Worm (Caenorhabditis elegans) whole organism, L1 larva: ENCODE data around the gene T04F3.3.

Experiments used
- C04F5.9 ChIP-seq: sonication (generic microtip); optimal IDR thresholded peaks from 2 replicates; lab custom pipeline; 2016; ENCODE audit warnings: missing genetic modification characterization, missing compliant biosample characterization
- C34B4.2 ChIP-seq: sonication (generic microtip); optimal IDR thresholded peaks from 2 replicates; lab custom pipeline; 2017; ENCODE audit warnings: mild to moderate bottlenecking, missing genetic modification characterization, missing compliant biosample characterization
- Y116A8C.19 ChIP-seq: sonication (generic microtip); optimal IDR thresholded peaks from 2 replicates; lab custom pipeline; 2016; ENCODE audit warnings: missing compliant biosample characterization, missing genetic modification characterization, borderline replicate concordance
- alr-1 ChIP-seq: fragments of 200-800 bp; sonication (Bioruptor generic); optimal IDR thresholded peaks from 2 replicates; lab custom pipeline; 2018; ENCODE audit warnings: borderline replicate concordance, mild to moderate bottlenecking, missing genetic modification characterization, missing compliant biosample characterization
- aly-2 ChIP-seq: fragments of 150-350 bp; optimal IDR thresholded peaks from 2 replicates; lab custom pipeline; 2014; ENCODE audit warnings: missing biosample characterization, missing genetic modification characterization
- ceh-63 ChIP-seq: fragments of 200-800 bp; sonication (Bioruptor generic); optimal IDR thresholded peaks from 2 replicates; lab custom pipeline; 2018; ENCODE audit warnings: mild to moderate bottlenecking, missing genetic modification characterization, missing compliant biosample characterization
- ceh-8 ChIP-seq: fragments of 200-800 bp; sonication (Bioruptor generic); optimal IDR thresholded peaks from 2 replicates; lab custom pipeline; 2018; ENCODE audit warnings: mild to moderate bottlenecking, missing genetic modification characterization, moderate library complexity, missing compliant biosample characterization
- ceh-88 ChIP-seq: fragments of 200-800 bp; sonication (Bioruptor generic); IDR thresholded peaks from 2 replicates; pipeline ENCODE4 v1.3.6; 2022; ENCODE audit warnings: missing genetic modification characterization, missing compliant biosample characterization
- ceh-90 ChIP-seq: sonication (generic microtip); optimal IDR thresholded peaks from 2 replicates; lab custom pipeline; 2016; ENCODE audit warnings: missing genetic modification characterization, missing compliant biosample characterization
- ces-1 ChIP-seq: fragments of 150-350 bp; optimal IDR thresholded peaks from 2 replicates; lab custom pipeline; 2014; ENCODE audit warnings: missing biosample characterization, missing genetic modification reagents, missing genetic modification characterization
- efl-3 ChIP-seq: fragments of 200-800 bp; sonication (Bioruptor generic); optimal IDR thresholded peaks from 2 replicates; lab custom pipeline; 2018; ENCODE audit warnings: mild to moderate bottlenecking, missing genetic modification characterization, missing compliant biosample characterization
- egl-13 ChIP-seq: sonication (generic microtip); optimal IDR thresholded peaks from 2 replicates; lab custom pipeline; 2016; ENCODE audit warnings: missing genotype, missing genetic modification reagents, missing genetic modification characterization, missing compliant biosample characterization
- egl-27 ChIP-seq, 2 experiments: fragments of 150-350 bp in 1 of 2; sonication (generic microtip); optimal IDR thresholded peaks; 3 replicates each; lab custom pipeline; 2017 to 2018; ENCODE audit warnings: missing biosample characterization in 2 of 2, missing genetic modification characterization in 2 of 2, missing genetic modification reagents in 2 of 2
- elt-2 ChIP-seq: sonication (generic microtip); optimal IDR thresholded peaks from 2 replicates; lab custom pipeline; 2016; ENCODE audit warnings: missing genetic modification characterization, mild to moderate bottlenecking, inconsistent platforms, missing compliant biosample characterization, missing genetic modification reagents
- fkh-8 ChIP-seq: sonication (generic microtip); optimal IDR thresholded peaks from 2 replicates; lab custom pipeline; 2016; ENCODE audit warnings: mild to moderate bottlenecking, missing genetic modification characterization, missing compliant biosample characterization
- hlh-17 ChIP-seq: fragments of 200-800 bp; sonication (Bioruptor generic); optimal IDR thresholded peaks from 2 replicates; lab custom pipeline; 2018; ENCODE audit warnings: missing genetic modification characterization, mild to moderate bottlenecking, missing compliant biosample characterization, moderate library complexity, borderline replicate concordance
- irx-1 ChIP-seq: sonication (generic microtip); optimal IDR thresholded peaks from 2 replicates; lab custom pipeline; 2016; ENCODE audit warnings: missing genetic modification characterization, missing compliant biosample characterization
- isw-1 ChIP-seq: fragments of 200-800 bp; sonication (Bioruptor generic); IDR thresholded peaks from 2 replicates; pipeline ENCODE4 v1.3.6; 2022; ENCODE audit warnings: missing genetic modification characterization, missing compliant biosample characterization
- lin-13 ChIP-seq: fragments of 150-350 bp; optimal IDR thresholded peaks from 2 replicates; lab custom pipeline; 2014; ENCODE audit warnings: missing biosample characterization, missing genetic modification reagents, missing genetic modification characterization
- lin-14 ChIP-seq: fragments of 200-800 bp; sonication (Bioruptor generic); optimal IDR thresholded peaks from 2 replicates; lab custom pipeline; 2018; ENCODE audit warnings: mild to moderate bottlenecking, missing genetic modification characterization, moderate library complexity, missing compliant biosample characterization
- lin-15B ChIP-seq: fragments of 150-350 bp; sonication (generic microtip); optimal IDR thresholded peaks from 3 replicates; lab custom pipeline; 2014; ENCODE audit warnings: missing biosample characterization, missing genetic modification characterization
- lin-35 ChIP-seq, 2 experiments: fragments of 150-350 bp; optimal IDR thresholded peaks; 2 replicates each; lab custom pipeline; 2014; ENCODE audit warnings: missing biosample characterization in 2 of 2, missing genetic modification characterization in 2 of 2, missing genetic modification reagents in 2 of 2
- lir-3 ChIP-seq: sonication (generic microtip); optimal IDR thresholded peaks from 2 replicates; lab custom pipeline; 2016; ENCODE audit warnings: mild to moderate bottlenecking, missing genetic modification characterization, moderate library complexity, missing compliant biosample characterization; ENCODE audit not compliant: poor library complexity
- lsy-2 ChIP-seq, 2 experiments: fragments of 150-350 bp; optimal IDR thresholded peaks; 2 replicates each; lab custom pipeline; 2014; ENCODE audit warnings: missing biosample characterization in 2 of 2, missing genetic modification characterization in 2 of 2
- mef-2 ChIP-seq: fragments of 150-350 bp; optimal IDR thresholded peaks from 2 replicates; lab custom pipeline; 2014; ENCODE audit warnings: missing biosample characterization, missing genetic modification characterization
- mep-1 ChIP-seq: fragments of 150-350 bp; optimal IDR thresholded peaks from 2 replicates; lab custom pipeline; 2014; ENCODE audit warnings: missing biosample characterization, missing genetic modification characterization
- nhr-12 ChIP-seq: sonication (generic microtip); optimal IDR thresholded peaks from 2 replicates; lab custom pipeline; 2017; ENCODE audit warnings: missing biosample characterization, missing genetic modification characterization
- nhr-237 ChIP-seq: fragments of 150-350 bp; optimal IDR thresholded peaks from 2 replicates; lab custom pipeline; 2014; ENCODE audit warnings: missing biosample characterization, missing genetic modification characterization
- nhr-47 ChIP-seq: sonication (generic microtip); optimal IDR thresholded peaks from 2 replicates; lab custom pipeline; 2016; ENCODE audit warnings: mild to moderate bottlenecking, missing genetic modification characterization, moderate library complexity, missing compliant biosample characterization
- nhr-71 ChIP-seq: sonication (generic microtip); optimal IDR thresholded peaks from 2 replicates; lab custom pipeline; 2016; ENCODE audit warnings: mild to moderate bottlenecking, missing genetic modification characterization, moderate library complexity, missing compliant biosample characterization
- nhr-77 ChIP-seq: fragments of 150-350 bp; optimal IDR thresholded peaks from 2 replicates; lab custom pipeline; 2014; ENCODE audit warnings: missing biosample characterization, missing genetic modification characterization
- nhr-85 ChIP-seq: sonication (generic microtip); peaks from one replicate; lab custom pipeline; 2016; ENCODE audit warnings: missing genetic modification characterization, inconsistent platforms, missing compliant biosample characterization
- pag-3 ChIP-seq: sonication (generic microtip); optimal IDR thresholded peaks from 2 replicates; lab custom pipeline; 2017; ENCODE audit warnings: missing genetic modification characterization, mild to moderate bottlenecking, missing compliant biosample characterization, antibody characterized with exemption, borderline replicate concordance; ENCODE audit not compliant: insufficient read depth
- pqm-1 ChIP-seq: sonication (generic microtip); optimal IDR thresholded peaks from 3 replicates; lab custom pipeline; 2017; ENCODE audit warnings: missing biosample characterization, missing genetic modification characterization
- rnt-1 ChIP-seq: sonication (generic microtip); optimal IDR thresholded peaks from 2 replicates; lab custom pipeline; 2016; ENCODE audit warnings: mild to moderate bottlenecking, missing genetic modification characterization, moderate library complexity, missing compliant biosample characterization
- snpc-4 ChIP-seq: fragments of 150-350 bp; optimal IDR thresholded peaks from 2 replicates; lab custom pipeline; 2014; ENCODE audit warnings: missing biosample characterization, missing genetic modification characterization
- sox-4 ChIP-seq: sonication (generic microtip); optimal IDR thresholded peaks from 2 replicates; lab custom pipeline; 2016; ENCODE audit warnings: missing genetic modification characterization, missing compliant biosample characterization
- sup-37 ChIP-seq: fragments of 200-800 bp; sonication (Bioruptor generic); optimal IDR thresholded peaks from 2 replicates; lab custom pipeline; 2018; ENCODE audit warnings: mild to moderate bottlenecking, missing genetic modification characterization, missing compliant biosample characterization
- tbx-2 ChIP-seq: sonication (generic microtip); optimal IDR thresholded peaks from 2 replicates; lab custom pipeline; 2016; ENCODE audit warnings: missing genetic modification characterization, missing compliant biosample characterization
- tlp-1 ChIP-seq: fragments of 150-350 bp; optimal IDR thresholded peaks from 2 replicates; lab custom pipeline; 2014; ENCODE audit warnings: missing biosample characterization, missing genetic modification characterization
- unc-130 ChIP-seq: fragments of 150-350 bp; optimal IDR thresholded peaks from 2 replicates; lab custom pipeline; 2017; ENCODE audit warnings: missing biosample characterization, missing genetic modification characterization, inconsistent platforms
- unc-30 ChIP-seq: sonication (generic microtip); optimal IDR thresholded peaks from 2 replicates; lab custom pipeline; 2017; ENCODE audit warnings: missing biosample characterization, missing genetic modification characterization
- unc-62 ChIP-seq: fragments of 150-350 bp; optimal IDR thresholded peaks from 2 replicates; lab custom pipeline; 2014; ENCODE audit warnings: missing biosample characterization, missing genetic modification reagents, missing genetic modification characterization
- unc-86 ChIP-seq: sonication (generic microtip); optimal IDR thresholded peaks from 2 replicates; lab custom pipeline; 2016; ENCODE audit warnings: missing genetic modification characterization, missing compliant biosample characterization
- unc-98 ChIP-seq: fragments of 200-800 bp; sonication (Bioruptor generic); IDR thresholded peaks from 2 replicates; pipeline ENCODE4 v1.3.6; 2022; ENCODE audit warnings: missing genetic modification characterization, missing compliant biosample characterization
- xbp-1 ChIP-seq: sonication (generic microtip); optimal IDR thresholded peaks from 2 replicates; lab custom pipeline; 2016; ENCODE audit warnings: missing genetic modification characterization, missing compliant biosample characterization
- zip-4 ChIP-seq: fragments of 200-800 bp; sonication (Bioruptor generic); optimal IDR thresholded peaks from 2 replicates; lab custom pipeline; 2018; ENCODE audit warnings: mild to moderate bottlenecking, missing genetic modification characterization, moderate library complexity, missing compliant biosample characterization
- ztf-11 ChIP-seq, 2 experiments: sonication (generic microtip); optimal IDR thresholded peaks; 2 replicates each; lab custom pipeline; 2016 to 2017; ENCODE audit warnings: missing genetic modification characterization in 2 of 2, missing biosample characterization in 1 of 2, missing compliant biosample characterization in 1 of 2

Gene T04F3.3

ce11 chrV:11801076-11801849, 42.5 kb downstream of the T04F3.3 start (continued):
- no peak for TF ChIP-seq unc-98 (GFP tag; lab: Robert Waterston, UW)
- no peak for TF ChIP-seq nhr-12
- TF ChIP-seq mep-1 (tag; lab: Kevin White, UChicago): no peak
- TF ChIP-seq tlp-1 (tag; lab: Kevin White, UChicago): no peak
- no peak for TF ChIP-seq sup-37 (GFP tag; lab: Kevin White, UChicago)
- TF ChIP-seq ceh-90 (tag; lab: Kevin White, UChicago): no peak
- TF ChIP-seq zip-4 (GFP tag; lab: Kevin White, UChicago): no peak
- no peak for TF ChIP-seq irx-1 (tag; lab: Kevin White, UChicago)
- TF ChIP-seq, all 84 proteins: peak for 16

- TF ChIP-seq aly-2 (tag; lab: Kevin White, UChicago) (no peak), unc-30 (no peak), nhr-85 (tag; lab: Kevin White, UChicago) (peak; percentile 99), sox-4 (no peak), C34B4.2 (tag; lab: Kevin White, UChicago) (no peak), sup-37 (GFP tag; lab: Kevin White, UChicago) (no peak), C04F5.9 (tag; lab: Kevin White, UChicago) (no peak), nhr-237 (no peak), rnt-1 (tag; lab: Kevin White, UChicago) (no peak), alr-1 (tag; lab: Kevin White, UChicago) (no peak), lin-15B (tag; lab: Kevin White, UChicago) (no peak), hlh-17 (no peak), Y116A8C.19 (tag; lab: Kevin White, UChicago) (no peak), egl-13 (tag; lab: Kevin White, UChicago) (no peak), irx-1 (tag; lab: Kevin White, UChicago) (no peak), nhr-71 (tag; lab: Kevin White, UChicago) (peak; percentile 91), unc-130 (tag; lab: Kevin White, UChicago) (peak; percentile 86), ces-1 (GFP tag; lab: Kevin White, UChicago) (no peak), mef-2 (no peak), fkh-8 (tag; lab: Kevin White, UChicago) (no peak), isw-1 (GFP tag; lab: Robert Waterston, UW) (no peak), ceh-88 (GFP tag; lab: Robert Waterston, UW) (no peak), pqm-1 (no peak), snpc-4 (no peak), egl-27 (tag; optimal IDR thresholded peaks at IDR 0.05; lab: Kevin White, UChicago) (peak in 1 of 2 experiments; percentile 60), lin-14 (GFP tag; lab: Kevin White, UChicago) (peak; percentile 89), lin-13 (GFP tag; lab: Kevin White, UChicago) (peak; percentile 11), nhr-77 (tag; lab: Kevin White, UChicago) (peak; percentile 45), efl-3 (GFP tag; lab: Kevin White, UChicago) (no peak), ceh-8 (GFP tag; lab: Kevin White, UChicago) (no peak), xbp-1 (peak; percentile 25), unc-86 (tag; lab: Kevin White, UChicago) (no peak), mep-1 (tag; lab: Kevin White, UChicago) (peak; percentile 36), lin-35 (GFP tag; optimal IDR thresholded peaks at IDR 0.05; lab: Kevin White, UChicago) (peak in 1 of 2 experiments; percentile 69), nhr-47 (peak; percentile 73), lir-3 (tag; lab: Kevin White, UChicago) (no peak), lsy-2 (tag; optimal IDR thresholded peaks at IDR 0.05; lab: Kevin White, UChicago) (peak; percentile 30 to 61), ceh-63 (no peak), zip-4 (GFP tag; lab: Kevin White, UChicago) (no peak), ztf-11 (tag; optimal IDR thresholded peaks at IDR 0.05; lab: Kevin White, UChicago) (no peak), ceh-90 (tag; lab: Kevin White, UChicago) (no peak), unc-62 (GFP tag; lab: Kevin White, UChicago) (no peak), elt-2 (tag; lab: Kevin White, UChicago) (no peak), pag-3 (no peak), tbx-2 (tag; lab: Kevin White, UChicago) (peak; percentile 84)
These were observed 43.8 kb downstream of the T04F3.3 start for ce11 chrV:11802508-11802907.
